Worm (Caenorhabditis elegans) whole organism, dauer: ENCODE results near the gene idpp-1.

Source experiments
- unc-62 ChIP-seq: sonication (generic microtip); optimal IDR thresholded peaks from 2 replicates; lab custom pipeline; 2017; ENCODE audit warnings: missing biosample characterization, missing genetic modification reagents, missing genetic modification characterization

The idpp-1 gene

DNA sequence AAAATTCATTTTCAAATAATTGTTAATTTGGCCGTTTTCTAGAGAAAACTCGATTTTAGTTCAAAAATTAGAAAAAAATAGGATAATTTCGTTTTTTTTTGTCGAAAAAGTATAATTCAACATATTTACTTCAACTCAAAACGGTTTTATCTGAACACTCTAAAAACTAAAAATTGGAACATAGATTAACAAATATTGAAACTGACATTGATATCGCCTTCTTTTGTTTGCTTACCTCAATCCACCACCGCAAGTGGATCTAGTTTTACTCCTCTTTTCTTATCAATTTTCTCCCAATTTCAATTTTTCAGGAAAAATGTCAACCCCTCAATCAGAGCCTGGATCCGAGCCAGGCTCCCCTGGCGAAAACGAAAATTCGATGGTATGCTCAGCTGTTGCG, 24.4 kb downstream of the idpp-1 start, which contains the start of gene ptl-1:
ptl-1 (plus strand) TSS at position 301 of the 400 bp plus-strand sequence.
- no peak for TF ChIP-seq unc-62 (GFP tag; lab: Kevin White, UChicago)

DNA sequence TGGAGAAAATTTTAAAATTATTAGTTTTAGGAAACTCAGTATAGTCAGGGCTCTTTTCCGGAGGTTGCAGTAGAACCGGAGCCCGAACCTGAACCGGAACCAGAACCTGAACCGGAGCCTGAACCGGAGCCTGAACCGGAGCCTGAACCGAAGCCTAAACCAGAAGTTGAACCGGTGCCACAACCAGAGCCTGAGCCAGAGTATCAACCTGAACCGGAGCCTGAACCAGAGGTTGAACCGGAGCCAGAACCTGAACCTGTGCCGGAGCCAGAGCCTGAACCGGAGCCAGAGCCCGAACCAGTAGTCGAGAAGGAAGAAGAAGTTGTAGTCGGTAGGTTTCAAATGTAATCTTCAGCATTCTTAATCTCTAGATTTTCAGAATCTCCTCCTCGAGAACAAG, 28.0 kb downstream of the idpp-1 start:
- TF ChIP-seq unc-62 (GFP tag; lab: Kevin White, UChicago): no peak

DNA sequence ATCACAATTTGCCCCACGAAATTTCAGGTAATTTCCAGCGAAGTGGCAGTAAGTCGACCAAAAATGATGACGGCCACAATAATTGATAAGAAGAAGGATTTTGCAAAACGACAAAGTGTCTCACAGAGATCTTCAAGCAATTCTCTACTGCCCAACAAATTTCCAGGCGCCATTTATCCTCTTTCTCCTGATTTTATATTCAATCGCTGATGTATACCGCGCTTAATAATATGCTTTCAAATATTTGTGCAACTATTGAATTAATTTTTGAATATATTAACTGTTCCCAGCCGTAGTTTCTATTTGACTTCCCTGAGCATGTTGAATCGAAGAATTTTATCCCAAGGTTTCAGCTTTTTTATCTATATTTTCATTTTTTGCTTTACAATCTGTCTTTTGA, 30.5 kb downstream of the idpp-1 start, which contains the start of gene tpst-2:
tpst-2 (plus strand) TSS at position 301 of the 400 bp plus-strand sequence.
- TF ChIP-seq unc-62 (GFP tag; lab: Kevin White, UChicago): no peak

- no peak for TF ChIP-seq unc-62 (GFP tag; lab: Kevin White, UChicago)
Measured at ce11 chrIII:772675-773074, 32.2 kb downstream of the idpp-1 start.

DNA sequence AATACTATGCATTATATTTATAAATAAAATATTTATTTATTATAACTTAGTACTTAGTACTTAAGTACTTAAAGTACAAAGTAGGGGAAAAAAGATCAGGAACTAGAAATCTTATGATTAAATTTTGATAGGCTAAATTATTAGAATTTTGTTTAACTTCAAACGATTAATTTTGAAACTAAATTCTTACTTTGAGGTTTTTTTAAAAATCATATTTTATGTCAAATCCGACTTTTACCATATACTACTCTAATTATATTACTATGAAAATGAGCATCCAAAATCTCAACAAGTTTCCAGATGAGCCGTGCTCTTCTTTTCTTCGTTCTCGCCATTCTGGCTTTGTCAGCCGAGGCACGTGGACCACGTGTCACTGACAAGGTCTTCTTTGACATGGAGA, 32.6 kb downstream of the idpp-1 start, which contains the start of gene cyn-6:
cyn-6 (plus strand) TSS at position 301 of the 400 bp plus-strand sequence.
- no peak for TF ChIP-seq unc-62 (GFP tag; lab: Kevin White, UChicago)

DNA sequence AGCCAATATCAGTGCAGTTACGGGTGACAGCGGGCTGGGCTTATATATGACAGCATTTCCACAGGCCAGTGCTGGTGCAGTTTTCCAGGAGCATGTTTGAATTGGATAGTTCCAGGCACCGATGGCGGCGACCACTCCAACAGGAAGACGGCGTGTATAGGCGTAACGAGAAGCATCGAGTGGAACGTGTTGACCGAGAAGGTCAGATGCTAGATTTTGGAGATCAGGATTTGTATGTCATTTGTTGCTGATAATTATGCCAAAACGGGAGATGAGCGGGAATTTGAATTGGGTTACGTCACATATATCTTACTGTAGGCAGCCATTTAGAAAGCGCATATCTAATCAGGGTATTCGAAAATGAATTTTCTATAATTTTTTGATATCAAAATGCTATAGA, 35.0 kb downstream of the idpp-1 start:
- no peak for TF ChIP-seq unc-62 (GFP tag; lab: Kevin White, UChicago)

ce11 chrIII:778771-779170, 38.3 kb downstream of the idpp-1 start, which contains the start of gene alh-11:
alh-11 (minus strand) TSS chrIII:778871.
- TF ChIP-seq unc-62 (GFP tag; lab: Kevin White, UChicago): no peak

ce11 chrIII:782503-782902, 42.0 kb downstream of the idpp-1 start:
- TF ChIP-seq unc-62 (GFP tag; lab: Kevin White, UChicago): no peak

DNA sequence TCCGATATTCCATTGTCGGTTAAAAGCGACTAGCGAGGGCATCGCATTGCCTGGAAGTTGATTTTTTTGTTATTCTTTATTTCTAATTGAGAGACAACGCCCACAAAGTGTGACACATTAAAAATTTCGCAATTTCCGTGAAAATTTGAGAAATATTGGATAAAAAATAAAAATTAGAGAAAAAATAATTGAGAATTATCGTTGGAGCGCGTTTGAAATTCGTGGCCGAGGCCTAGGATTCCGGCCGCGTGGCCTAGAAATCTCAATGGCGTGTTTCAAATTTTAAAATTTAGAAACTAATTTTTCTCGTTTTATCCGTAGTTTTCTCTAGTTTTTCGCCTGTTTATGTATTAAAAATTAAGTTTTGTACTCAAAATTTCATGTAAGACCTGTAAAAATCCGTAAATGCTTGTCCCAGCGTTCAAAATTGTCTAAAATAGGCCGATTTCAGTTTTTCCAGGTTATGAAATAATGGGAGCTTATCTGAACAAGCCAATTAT, 42.8 kb downstream of the idpp-1 start, which contains the start of the genes dagl-2 and ppm-1.G:
dagl-2 (minus strand) TSS at position 52 of the 500 bp plus-strand sequence.
ppm-1.G (plus strand) TSS at position 450 of the 500 bp plus-strand sequence.
- no peak for TF ChIP-seq unc-62 (GFP tag; lab: Kevin White, UChicago)

DNA sequence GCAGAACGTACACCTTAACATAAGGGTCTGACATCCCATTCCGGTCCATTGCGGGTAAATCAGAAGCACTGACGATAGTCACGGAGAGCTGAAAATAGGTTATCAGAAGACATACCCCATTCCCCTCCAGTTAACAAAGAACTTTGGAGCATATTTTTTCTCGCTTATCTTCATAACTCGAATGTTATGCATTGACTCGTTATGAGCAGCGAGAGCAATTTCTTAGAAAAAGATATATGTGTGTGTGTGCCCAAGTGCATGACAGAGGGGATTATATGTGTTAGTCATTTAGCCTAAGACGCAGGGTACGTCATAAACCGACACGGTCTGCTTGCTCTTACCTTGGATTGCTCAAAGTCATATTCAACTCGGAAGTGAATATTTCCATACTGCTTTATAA, 49.1 kb downstream of the idpp-1 start:
- TF ChIP-seq unc-62 (GFP tag; lab: Kevin White, UChicago): no peak

DNA sequence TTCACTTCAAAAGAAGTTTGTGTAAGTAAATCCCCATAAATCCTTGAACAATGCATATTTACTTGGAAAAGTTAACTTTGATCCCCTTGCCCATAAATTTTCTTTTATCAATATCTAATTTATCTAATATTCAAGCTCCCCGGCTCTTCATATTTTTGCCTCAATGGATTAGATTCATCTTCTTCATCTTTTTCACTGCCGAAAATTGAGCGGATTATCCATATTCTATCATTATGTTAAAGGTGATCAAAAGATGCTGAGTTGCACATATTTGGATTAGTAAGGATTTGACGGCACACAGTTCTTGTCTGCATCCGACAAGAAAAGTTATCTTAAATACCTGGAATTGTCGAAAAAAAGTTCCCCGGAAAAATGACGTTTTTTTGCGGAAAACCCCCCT, 50.1 kb downstream of the idpp-1 start:
- TF ChIP-seq unc-62 (GFP tag; lab: Kevin White, UChicago): no peak
